Fruit fly (Drosophila melanogaster): ENCODE measurements around the gene CG13907.
A peak's percentile ranks its signal among the peaks of the same experiment; 100 is the strongest.

Gene CG13907

dm6 chr3L:857063-858015 is 24.5 kb downstream of the CG13907 start, which contains the start of gene dpr20 (continued):
- TF ChIP-seq Mrtf (GFP tag; IDR thresholded peaks at IDR 0.05) (peak; percentile 83), ken (GFP tag; IDR thresholded peaks at IDR 0.05) (peak; percentile 88), cas (GFP tag; IDR thresholded peaks at IDR 0.05) (peak; percentile 82; the same call in 1 of the 2 replicates), CG12236 (GFP tag; optimal IDR thresholded peaks at IDR 0.05) (peak; percentile 26), CG8944 (GFP tag; optimal IDR thresholded peaks at IDR 0.05) (peak; percentile 56), sna (GFP tag; IDR thresholded peaks at IDR 0.05; ENCODE audit: partially characterized antibody) (no peak), Fer3 (tag; optimal IDR thresholded peaks at IDR 0.05) (peak; percentile 82), Side (GFP tag; optimal IDR thresholded peaks at IDR 0.05) (peak; percentile 76), fru (optimal IDR thresholded peaks at IDR 0.05) (no peak), CG16813 (GFP tag; IDR thresholded peaks at IDR 0.05; ENCODE audit: partially characterized antibody) (no peak), Meics (GFP tag; optimal IDR thresholded peaks at IDR 0.05) (peak; percentile 85), Med (GFP tag) (peak; percentile 98), jumu (GFP tag; optimal IDR thresholded peaks at IDR 0.05) (peak; percentile 64), CG15073 (GFP tag; optimal IDR thresholded peaks at IDR 0.05) (no peak), CG1603 (tag; optimal IDR thresholded peaks at IDR 0.05) (peak; percentile 80), pan (optimal IDR thresholded peaks at IDR 0.05) (no peak), pan (GFP tag; optimal IDR thresholded peaks at IDR 0.05 in 1 of 2, IDR thresholded peaks at IDR 0.05 in 1 of 2) (peak in 1 of 2 experiments; percentile 93), salm (tag; optimal IDR thresholded peaks at IDR 0.05) (no peak), CG5953 (GFP tag; IDR thresholded peaks at IDR 0.05) (peak; percentile 84), MESR4 (GFP tag; optimal IDR thresholded peaks at IDR 0.05) (peak; percentile 4), CG43689 (GFP tag; IDR thresholded peaks at IDR 0.05) (peak; percentile 80), CG5245 (GFP tag; optimal IDR thresholded peaks at IDR 0.05) (peak; percentile 52), Dip2 (GFP tag; IDR thresholded peaks at IDR 0.05) (no peak), CG4328 (GFP tag; optimal IDR thresholded peaks at IDR 0.05) (no peak), Hmr (GFP tag; optimal IDR thresholded peaks at IDR 0.05) (peak; percentile 74), onecut (GFP tag; IDR thresholded peaks at IDR 0.05) (peak; percentile 76), tio (GFP tag; optimal IDR thresholded peaks at IDR 0.05) (peak; percentile 55), lab (GFP tag; optimal IDR thresholded peaks at IDR 0.05) (peak; percentile 94), bbx (GFP tag; IDR thresholded peaks at IDR 0.05; ENCODE audit: partially characterized antibody) (no peak), da (GFP tag; optimal IDR thresholded peaks at IDR 0.05) (no peak), chif (GFP tag; optimal IDR thresholded peaks at IDR 0.05) (peak; percentile 41 to 73), ap (GFP tag; IDR thresholded peaks at IDR 0.05) (peak; percentile 76), CG34224 (GFP tag; IDR thresholded peaks at IDR 0.05; ENCODE audit: partially characterized antibody) (no peak), Aef1 (GFP tag; IDR thresholded peaks at IDR 0.05) (peak; percentile 86), Oli (tag; optimal IDR thresholded peaks at IDR 0.05) (peak; percentile 67)

dm6 chr3L:852267-852666 is 29.5 kb downstream of the CG13907 start:
- TF ChIP-seq Oli (tag; optimal IDR thresholded peaks at IDR 0.05): no peak
- TF ChIP-seq CrebB (tag; optimal IDR thresholded peaks at IDR 0.05): no peak
- no peak for TF ChIP-seq lov (optimal IDR thresholded peaks at IDR 0.05)
- no peak for TF ChIP-seq lov (GFP tag; IDR thresholded peaks at IDR 0.05)
- TF ChIP-seq CG5180 (GFP tag; optimal IDR thresholded peaks at IDR 0.05): no peak
- TF ChIP-seq CG4424 (GFP tag; optimal IDR thresholded peaks at IDR 0.05): no peak
- no peak for TF ChIP-seq esg (GFP tag; conservative IDR thresholded peaks at IDR 0.05)
- TF ChIP-seq z (GFP tag; IDR thresholded peaks at IDR 0.05): no peak
- TF ChIP-seq psq (GFP tag; optimal IDR thresholded peaks at IDR 0.05): no peak
- no peak for TF ChIP-seq btn (GFP tag; optimal IDR thresholded peaks at IDR 0.05)
- TF ChIP-seq yki (optimal IDR thresholded peaks at IDR 0.05): no peak
- TF ChIP-seq fd102C (GFP tag; optimal IDR thresholded peaks at IDR 0.05): no peak
- TF ChIP-seq tin (GFP tag; optimal IDR thresholded peaks at IDR 0.05): no peak
- no peak for TF ChIP-seq pita (GFP tag; optimal IDR thresholded peaks at IDR 0.05)
- TF ChIP-seq fd3F (GFP tag; optimal IDR thresholded peaks at IDR 0.05): no peak
- TF ChIP-seq CG6813 (GFP tag; optimal IDR thresholded peaks at IDR 0.05): peak; percentile 27
- TF ChIP-seq CG13296 (GFP tag; optimal IDR thresholded peaks at IDR 0.05): peak; percentile 44
